Worm (Caenorhabditis elegans) whole organism, L1 larva: ENCODE measurements around the gene F38E9.6.

ENCODE experiments used
- C04F5.9 ChIP-seq: sonication (generic microtip); optimal IDR thresholded peaks from 2 replicates; lab custom pipeline; 2016; ENCODE audit warnings: missing genetic modification characterization, missing compliant biosample characterization
- C16A3.4 ChIP-seq: fragments of 150-350 bp; optimal IDR thresholded peaks from 2 replicates; lab custom pipeline; 2014; ENCODE audit warnings: missing biosample characterization, missing genetic modification characterization
- C34B4.2 ChIP-seq: sonication (generic microtip); optimal IDR thresholded peaks from 2 replicates; lab custom pipeline; 2017; ENCODE audit warnings: mild to moderate bottlenecking, missing genetic modification characterization, missing compliant biosample characterization
- F16B12.6 ChIP-seq: fragments of 150-350 bp; optimal IDR thresholded peaks from 2 replicates; lab custom pipeline; 2014; ENCODE audit warnings: missing biosample characterization, missing genetic modification characterization
- aha-1 ChIP-seq: fragments of 150-350 bp; optimal IDR thresholded peaks from 2 replicates; lab custom pipeline; 2014; ENCODE audit warnings: missing biosample characterization, missing genetic modification characterization
- aly-2 ChIP-seq: fragments of 150-350 bp; optimal IDR thresholded peaks from 2 replicates; lab custom pipeline; 2014; ENCODE audit warnings: missing biosample characterization, missing genetic modification characterization
- blmp-1 ChIP-seq: fragments of 150-350 bp; optimal IDR thresholded peaks from 2 replicates; lab custom pipeline; 2014; ENCODE audit warnings: missing biosample characterization, missing genetic modification characterization
- ceh-82 ChIP-seq, 3 experiments: fragments of 150-350 bp in 1 of 3; sonication (generic microtip) in 2 of 3; optimal IDR thresholded peaks; 2 replicates each; lab custom pipeline; 2014 to 2017; ENCODE audit warnings: missing biosample characterization in 3 of 3, missing genetic modification characterization in 3 of 3
- ceh-88 ChIP-seq: fragments of 200-800 bp; sonication (Bioruptor generic); IDR thresholded peaks from 2 replicates; pipeline ENCODE4 v1.3.6; 2022; ENCODE audit warnings: missing genetic modification characterization, missing compliant biosample characterization
- dsc-1 ChIP-seq: sonication (generic microtip); optimal IDR thresholded peaks from 2 replicates; lab custom pipeline; 2016; ENCODE audit warnings: mild to moderate bottlenecking, missing genetic modification characterization, missing compliant biosample characterization
- efl-1 ChIP-seq, 4 experiments: fragments of 150-350 bp; optimal IDR thresholded peaks in 3 of 4; peaks in 1 of 4; 1 replicate in 1 of 4; 2 replicates in 3 of 4; lab custom pipeline; 2014; ENCODE audit warnings: missing biosample characterization in 2 of 4, missing genetic modification characterization in 2 of 4, missing genetic modification reagents in 2 of 4
- elt-2 ChIP-seq: sonication (generic microtip); optimal IDR thresholded peaks from 2 replicates; lab custom pipeline; 2016; ENCODE audit warnings: missing genetic modification characterization, mild to moderate bottlenecking, inconsistent platforms, missing compliant biosample characterization, missing genetic modification reagents
- fkh-10 ChIP-seq: sonication (generic microtip); optimal IDR thresholded peaks from 2 replicates; lab custom pipeline; 2017; ENCODE audit warnings: missing biosample characterization, missing genetic modification reagents, missing genetic modification characterization
- fkh-8 ChIP-seq: sonication (generic microtip); optimal IDR thresholded peaks from 2 replicates; lab custom pipeline; 2016; ENCODE audit warnings: mild to moderate bottlenecking, missing genetic modification characterization, missing compliant biosample characterization
- fos-1 ChIP-seq: fragments of 150-350 bp; optimal IDR thresholded peaks from 2 replicates; lab custom pipeline; 2014; ENCODE audit warnings: missing biosample characterization, missing genetic modification characterization
- hlh-17 ChIP-seq: fragments of 200-800 bp; sonication (Bioruptor generic); optimal IDR thresholded peaks from 2 replicates; lab custom pipeline; 2018; ENCODE audit warnings: missing genetic modification characterization, mild to moderate bottlenecking, missing compliant biosample characterization, moderate library complexity, borderline replicate concordance
- lin-14 ChIP-seq: fragments of 200-800 bp; sonication (Bioruptor generic); optimal IDR thresholded peaks from 2 replicates; lab custom pipeline; 2018; ENCODE audit warnings: mild to moderate bottlenecking, missing genetic modification characterization, moderate library complexity, missing compliant biosample characterization
- lin-15B ChIP-seq: fragments of 150-350 bp; sonication (generic microtip); optimal IDR thresholded peaks from 3 replicates; lab custom pipeline; 2014; ENCODE audit warnings: missing biosample characterization, missing genetic modification characterization
- lin-35 ChIP-seq, 2 experiments: fragments of 150-350 bp; optimal IDR thresholded peaks; 2 replicates each; lab custom pipeline; 2014; ENCODE audit warnings: missing biosample characterization in 2 of 2, missing genetic modification characterization in 2 of 2, missing genetic modification reagents in 2 of 2
- lin-39 ChIP-seq: fragments of 150-350 bp; optimal IDR thresholded peaks from 2 replicates; lab custom pipeline; 2014; ENCODE audit warnings: missing biosample characterization, missing genetic modification reagents, missing genetic modification characterization
- lir-3 ChIP-seq: sonication (generic microtip); optimal IDR thresholded peaks from 2 replicates; lab custom pipeline; 2016; ENCODE audit warnings: mild to moderate bottlenecking, missing genetic modification characterization, moderate library complexity, missing compliant biosample characterization; ENCODE audit not compliant: poor library complexity
- mab-9 ChIP-seq: fragments of 200-800 bp; sonication (Bioruptor generic); IDR thresholded peaks from 2 replicates; pipeline ENCODE4 v1.3.6; 2022; ENCODE audit warnings: missing genetic modification reagents, missing genetic modification characterization, missing compliant biosample characterization
- mef-2 ChIP-seq: fragments of 150-350 bp; optimal IDR thresholded peaks from 2 replicates; lab custom pipeline; 2014; ENCODE audit warnings: missing biosample characterization, missing genetic modification characterization
- nhr-11 ChIP-seq: fragments of 150-350 bp; optimal IDR thresholded peaks from 2 replicates; lab custom pipeline; 2014; ENCODE audit warnings: missing biosample characterization, missing genetic modification characterization
- nhr-12 ChIP-seq: sonication (generic microtip); optimal IDR thresholded peaks from 2 replicates; lab custom pipeline; 2017; ENCODE audit warnings: missing biosample characterization, missing genetic modification characterization
- nhr-20 ChIP-seq: sonication (generic microtip); optimal IDR thresholded peaks from 2 replicates; lab custom pipeline; 2016; ENCODE audit warnings: mild to moderate bottlenecking, missing genetic modification characterization, missing compliant biosample characterization
- nhr-28 ChIP-seq: fragments of 150-350 bp; optimal IDR thresholded peaks from 2 replicates; lab custom pipeline; 2014; ENCODE audit warnings: missing biosample characterization, missing genetic modification characterization
- nhr-47 ChIP-seq: sonication (generic microtip); optimal IDR thresholded peaks from 2 replicates; lab custom pipeline; 2016; ENCODE audit warnings: mild to moderate bottlenecking, missing genetic modification characterization, moderate library complexity, missing compliant biosample characterization
- nhr-76 ChIP-seq: sonication (generic microtip); optimal IDR thresholded peaks from 2 replicates; lab custom pipeline; 2017; ENCODE audit warnings: missing biosample characterization, missing genetic modification characterization
- nhr-77 ChIP-seq: fragments of 150-350 bp; optimal IDR thresholded peaks from 2 replicates; lab custom pipeline; 2014; ENCODE audit warnings: missing biosample characterization, missing genetic modification characterization
- nhr-84 ChIP-seq: sonication (generic microtip); optimal IDR thresholded peaks from 2 replicates; lab custom pipeline; 2017; ENCODE audit warnings: missing biosample characterization, missing genetic modification characterization
- pag-3 ChIP-seq: sonication (generic microtip); optimal IDR thresholded peaks from 2 replicates; lab custom pipeline; 2017; ENCODE audit warnings: missing genetic modification characterization, mild to moderate bottlenecking, missing compliant biosample characterization, antibody characterized with exemption, borderline replicate concordance; ENCODE audit not compliant: insufficient read depth
- pax-3 ChIP-seq: fragments of 200-800 bp; sonication (Bioruptor generic); optimal IDR thresholded peaks from 2 replicates; lab custom pipeline; 2018; ENCODE audit warnings: mild to moderate bottlenecking, missing genetic modification characterization, moderate library complexity, missing compliant biosample characterization
- pqm-1 ChIP-seq: sonication (generic microtip); optimal IDR thresholded peaks from 3 replicates; lab custom pipeline; 2017; ENCODE audit warnings: missing biosample characterization, missing genetic modification characterization
- rnt-1 ChIP-seq: sonication (generic microtip); optimal IDR thresholded peaks from 2 replicates; lab custom pipeline; 2016; ENCODE audit warnings: mild to moderate bottlenecking, missing genetic modification characterization, moderate library complexity, missing compliant biosample characterization
- skn-1 ChIP-seq: fragments of 150-350 bp; optimal IDR thresholded peaks from 2 replicates; lab custom pipeline; 2014; ENCODE audit warnings: missing biosample characterization, missing genetic modification characterization
- snpc-4 ChIP-seq: fragments of 150-350 bp; optimal IDR thresholded peaks from 2 replicates; lab custom pipeline; 2014; ENCODE audit warnings: missing biosample characterization, missing genetic modification characterization
- sox-4 ChIP-seq: sonication (generic microtip); optimal IDR thresholded peaks from 2 replicates; lab custom pipeline; 2016; ENCODE audit warnings: missing genetic modification characterization, missing compliant biosample characterization
- sup-37 ChIP-seq: fragments of 200-800 bp; sonication (Bioruptor generic); optimal IDR thresholded peaks from 2 replicates; lab custom pipeline; 2018; ENCODE audit warnings: mild to moderate bottlenecking, missing genetic modification characterization, missing compliant biosample characterization
- tbx-2 ChIP-seq: sonication (generic microtip); optimal IDR thresholded peaks from 2 replicates; lab custom pipeline; 2016; ENCODE audit warnings: missing genetic modification characterization, missing compliant biosample characterization
- tlp-1 ChIP-seq: fragments of 150-350 bp; optimal IDR thresholded peaks from 2 replicates; lab custom pipeline; 2014; ENCODE audit warnings: missing biosample characterization, missing genetic modification characterization
- unc-62 ChIP-seq: fragments of 150-350 bp; optimal IDR thresholded peaks from 2 replicates; lab custom pipeline; 2014; ENCODE audit warnings: missing biosample characterization, missing genetic modification reagents, missing genetic modification characterization
- unc-98 ChIP-seq: fragments of 200-800 bp; sonication (Bioruptor generic); IDR thresholded peaks from 2 replicates; pipeline ENCODE4 v1.3.6; 2022; ENCODE audit warnings: missing genetic modification characterization, missing compliant biosample characterization
- vab-15 ChIP-seq: sonication (generic microtip); optimal IDR thresholded peaks from 2 replicates; lab custom pipeline; 2017; ENCODE audit warnings: missing genotype, mild to moderate bottlenecking, missing genetic modification characterization, missing compliant biosample characterization
- xbp-1 ChIP-seq: sonication (generic microtip); optimal IDR thresholded peaks from 2 replicates; lab custom pipeline; 2016; ENCODE audit warnings: missing genetic modification characterization, missing compliant biosample characterization
- zag-1 ChIP-seq: fragments of 150-350 bp; optimal IDR thresholded peaks from 2 replicates; lab custom pipeline; 2014; ENCODE audit warnings: missing biosample characterization, missing genetic modification characterization
- zip-4 ChIP-seq: fragments of 200-800 bp; sonication (Bioruptor generic); optimal IDR thresholded peaks from 2 replicates; lab custom pipeline; 2018; ENCODE audit warnings: mild to moderate bottlenecking, missing genetic modification characterization, moderate library complexity, missing compliant biosample characterization
- ztf-4 ChIP-seq: fragments of 150-350 bp; optimal IDR thresholded peaks from 2 replicates; lab custom pipeline; 2014; ENCODE audit warnings: missing biosample characterization, missing genetic modification characterization

F38E9.6 gene

DNA sequence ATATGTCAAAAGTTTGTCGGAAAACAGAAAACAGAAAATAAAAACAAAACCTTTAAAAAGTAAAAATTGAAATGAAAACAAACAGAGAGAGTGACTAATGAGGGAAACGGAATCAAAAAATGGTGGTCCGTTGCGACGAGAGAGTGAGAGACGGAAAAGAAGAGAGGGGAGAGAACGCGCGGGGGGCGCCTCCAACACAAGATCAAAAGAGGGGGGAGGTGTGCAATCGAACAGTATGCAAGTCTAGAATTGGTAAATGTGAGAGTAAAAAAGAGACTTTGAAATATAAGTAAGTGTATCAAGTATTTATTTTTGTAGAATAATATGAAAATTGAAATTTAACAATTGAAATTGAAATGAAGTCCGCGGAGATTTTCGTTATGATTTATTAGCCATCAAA lies 13.8 kb upstream of the F38E9.6 start:
- TF ChIP-seq lin-14 (no peak), pax-3 (tag; lab: Kevin White, UChicago) (no peak), C16A3.4 (tag; lab: Kevin White, UChicago) (no peak), nhr-77 (tag; lab: Kevin White, UChicago) (no peak), elt-2 (tag; lab: Kevin White, UChicago) (no peak), aha-1 (tag; lab: Kevin White, UChicago) (no peak), ceh-88 (GFP tag; lab: Robert Waterston, UW) (no peak), ceh-82 (tag; optimal IDR thresholded peaks at IDR 0.05; lab: Kevin White, UChicago) (no peak), fkh-8 (tag; lab: Kevin White, UChicago) (no peak), nhr-20 (tag; lab: Kevin White, UChicago) (no peak), nhr-84 (no peak), xbp-1 (tag; lab: Kevin White, UChicago) (no peak), hlh-17 (no peak)

- TF ChIP-seq snpc-4 (no peak), skn-1 (tag; lab: Kevin White, UChicago) (no peak), mef-2 (no peak), pqm-1 (tag; lab: Kevin White, UChicago) (no peak), dsc-1 (tag; lab: Kevin White, UChicago) (no peak), efl-1 (optimal IDR thresholded peaks at IDR 0.05; lab: Kevin White, UChicago) (no peak), efl-1 (GFP tag; optimal IDR thresholded peaks at IDR 0.05 in 1 of 2; lab: Kevin White, UChicago) (no peak), nhr-47 (no peak), sox-4 (tag; lab: Kevin White, UChicago) (no peak), ceh-82 (tag; optimal IDR thresholded peaks at IDR 0.05; lab: Kevin White, UChicago) (no peak), nhr-11 (tag; lab: Kevin White, UChicago) (no peak), tlp-1 (tag; lab: Kevin White, UChicago) (no peak), lin-35 (GFP tag; optimal IDR thresholded peaks at IDR 0.05; lab: Kevin White, UChicago) (no peak), zag-1 (tag; lab: Kevin White, UChicago) (no peak), nhr-76 (tag; lab: Kevin White, UChicago) (no peak), tbx-2 (tag; lab: Kevin White, UChicago) (no peak), unc-98 (GFP tag; lab: Robert Waterston, UW) (no peak), vab-15 (tag; lab: Kevin White, UChicago) (no peak), aly-2 (no peak)
Measured at ce11 chrX:16440949-16441348, 8.7 kb downstream of the F38E9.6 start.

DNA sequence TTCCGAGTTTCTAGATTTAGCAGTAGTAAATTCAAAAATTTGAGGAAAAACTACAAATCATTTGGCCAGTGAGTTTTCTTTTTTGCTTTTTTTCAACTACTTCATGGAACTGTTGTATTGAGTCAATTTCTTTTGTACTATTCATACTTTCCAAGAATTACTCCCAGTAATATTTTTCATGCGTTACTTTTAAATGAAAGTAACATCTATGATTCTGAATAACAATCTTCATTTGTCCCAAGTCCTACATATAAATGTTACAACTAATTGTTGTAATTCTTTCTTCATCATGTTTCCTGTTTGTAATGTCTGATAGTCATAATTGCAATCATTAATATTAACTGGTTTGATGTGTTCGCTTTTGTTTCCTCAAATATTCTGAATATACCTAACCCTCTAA lies 11.4 kb downstream of the F38E9.6 start:
- TF ChIP-seq sup-37 (GFP tag; lab: Kevin White, UChicago) (no peak), lir-3 (no peak)

- TF ChIP-seq lin-39 (tag; lab: Kevin White, UChicago) (no peak), ztf-4 (tag; lab: Kevin White, UChicago) (peak; percentile 51), blmp-1 (tag; lab: Kevin White, UChicago) (peak; percentile 74), C34B4.2 (tag; lab: Kevin White, UChicago) (no peak), nhr-28 (tag; lab: Kevin White, UChicago) (no peak), aly-2 (no peak), zip-4 (GFP tag; lab: Kevin White, UChicago) (no peak), lir-3 (peak; percentile 63), fos-1 (peak; percentile 50), hlh-17 (no peak), dsc-1 (tag; lab: Kevin White, UChicago) (peak; percentile 73), mab-9 (GFP tag; lab: Robert Waterston, UW) (0 out of 2 replicates have a peak, but pooled peaks have one; percentile 32), C04F5.9 (no peak), sox-4 (tag; lab: Kevin White, UChicago) (no peak), F16B12.6 (tag; lab: Kevin White, UChicago) (no peak), nhr-77 (tag; lab: Kevin White, UChicago) (peak; percentile 38), lin-15B (tag; lab: Kevin White, UChicago) (no peak), rnt-1 (tag; lab: Kevin White, UChicago) (peak; percentile 75), fkh-10 (GFP tag; lab: Kevin White, UChicago) (peak; percentile 66), unc-62 (GFP tag; lab: Kevin White, UChicago) (no peak), nhr-12 (tag; lab: Kevin White, UChicago) (no peak), nhr-11 (tag; lab: Kevin White, UChicago) (no peak), pag-3 (tag; lab: Kevin White, UChicago) (no peak), nhr-76 (tag; lab: Kevin White, UChicago) (no peak), tbx-2 (tag; lab: Kevin White, UChicago) (peak; percentile 74)
Measured at ce11 chrX:16445793-16446248, 13.6 kb downstream of the F38E9.6 start, which contains the start of gene twf-2. Gene twf-2, plus strand, starts transcription at chrX:16446197.
